Worm (Caenorhabditis elegans): Measurements from ENCODE around the gene F46C8.8.

Gene F46C8.8

ce11 chrX:7512714-7513113 is 41.5 kb downstream of the F46C8.8 start:
- no peak for TF ChIP-seq athp-1 (tag; optimal IDR thresholded peaks at IDR 0.05)
- TF ChIP-seq let-607 (tag; optimal IDR thresholded peaks at IDR 0.05) = no peak
- TF ChIP-seq somi-1 (GFP tag; optimal IDR thresholded peaks at IDR 0.05) = no peak
- no peak for TF ChIP-seq bed-1 (GFP tag; IDR thresholded peaks at IDR 0.05)
- no peak for TF ChIP-seq fkh-3 (tag; optimal IDR thresholded peaks at IDR 0.05)
- TF ChIP-seq ceh-27 (GFP tag; optimal IDR thresholded peaks at IDR 0.05) = no peak
- TF ChIP-seq repo-1 (tag; optimal IDR thresholded peaks at IDR 0.05) = no peak
- no peak for TF ChIP-seq mcd-1 (GFP tag; IDR thresholded peaks at IDR 0.05)
- TF ChIP-seq attf-3 (GFP tag; conservative IDR thresholded peaks at IDR 0.05) = no peak
- no peak for TF ChIP-seq zfh-2 (GFP tag; conservative IDR thresholded peaks at IDR 0.05)
- no peak for TF ChIP-seq dpff-1 (tag; optimal IDR thresholded peaks at IDR 0.05)
- no peak for TF ChIP-seq atf-7 (tag; optimal IDR thresholded peaks at IDR 0.05)
- no peak for TF ChIP-seq akir-1 (GFP tag; optimal IDR thresholded peaks at IDR 0.05)
- no peak for TF ChIP-seq tlf-1 (GFP tag; optimal IDR thresholded peaks at IDR 0.05)
- no peak for TF ChIP-seq hrde-1 (tag; optimal IDR thresholded peaks at IDR 0.05; ENCODE audit: borderline replicate concordance)
- no peak for TF ChIP-seq K12H6.12 (tag; optimal IDR thresholded peaks at IDR 0.05)
- no peak for TF ChIP-seq cebp-1 (GFP tag; IDR thresholded peaks at IDR 0.05)
- no peak for TF ChIP-seq cebp-1 (tag; optimal IDR thresholded peaks at IDR 0.05)
- TF ChIP-seq mxl-1 (tag; optimal IDR thresholded peaks at IDR 0.05) = no peak
- TF ChIP-seq snpc-4 (GFP tag; optimal IDR thresholded peaks at IDR 0.05) = no peak
- no peak for TF ChIP-seq snpc-4 (tag; optimal IDR thresholded peaks at IDR 0.05)
- no peak for TF ChIP-seq Y53F4B.3 (GFP tag; IDR thresholded peaks at IDR 0.05)

ce11 chrX:7507141-7507540 is 47.1 kb downstream of the F46C8.8 start:
- TF ChIP-seq F57C9.4 (tag; optimal IDR thresholded peaks at IDR 0.05) = no peak
- TF ChIP-seq snpc-3.4 (tag; optimal IDR thresholded peaks at IDR 0.05) = peak; percentile 52
- TF ChIP-seq ztf-25 (GFP tag; IDR thresholded peaks at IDR 0.05) = 0 out of 2 replicates have a peak, but pooled peaks have one; percentile 65
- peak; percentile 34; the same call in 1 of the 2 replicates for TF ChIP-seq D2030.7 (GFP tag; IDR thresholded peaks at IDR 0.05)
- peak; percentile 65 for TF ChIP-seq him-1 (tag; optimal IDR thresholded peaks at IDR 0.05)
- no peak for TF ChIP-seq lsl-1 (GFP tag; optimal IDR thresholded peaks at IDR 0.05)
- peak; percentile 36 for TF ChIP-seq hrde-1 (tag; optimal IDR thresholded peaks at IDR 0.05; ENCODE audit: borderline replicate concordance)
- peak; percentile 52 for TF ChIP-seq ztf-18 (tag; optimal IDR thresholded peaks at IDR 0.05)
- TF ChIP-seq tbp1 (GFP tag; optimal IDR thresholded peaks at IDR 0.05) = peak; percentile 90
- peak; percentile 45; the same call in 1 of the 2 replicates for TF ChIP-seq hmg-1.2 (GFP tag; IDR thresholded peaks at IDR 0.05)
- TF ChIP-seq hlh-12 (tag; optimal IDR thresholded peaks at IDR 0.05) = peak; percentile 68
- TF ChIP-seq pbrm-1 (GFP tag; IDR thresholded peaks at IDR 0.05) = peak; percentile 51; the same call in 1 of the 2 replicates
- TF ChIP-seq lin-26 (GFP tag; IDR thresholded peaks at IDR 0.05) = peak; percentile 88
- TF ChIP-seq B0261.1 (tag; optimal IDR thresholded peaks at IDR 0.05) = peak; percentile 70
- TF ChIP-seq attf-5 (GFP tag; optimal IDR thresholded peaks at IDR 0.05) = peak; percentile 7
- TF ChIP-seq athp-1 (tag; optimal IDR thresholded peaks at IDR 0.05) = no peak
- peak; percentile 47 for TF ChIP-seq T07F8.4 (tag; optimal IDR thresholded peaks at IDR 0.05)
- 0 out of 2 replicates have a peak, but pooled peaks have one; percentile 10 for TF ChIP-seq ztf-6 (GFP tag; IDR thresholded peaks at IDR 0.05)
- no peak for TF ChIP-seq chd-7 (tag; optimal IDR thresholded peaks at IDR 0.05)
- TF ChIP-seq attf-3 (GFP tag; conservative IDR thresholded peaks at IDR 0.05) = no peak
- peak; percentile 29 for TF ChIP-seq unc-130 (GFP tag; optimal IDR thresholded peaks at IDR 0.05)
- peak; percentile 79 for TF ChIP-seq die-1 (tag; optimal IDR thresholded peaks at IDR 0.05)
- peak; percentile 61 for TF ChIP-seq mxl-1 (tag; optimal IDR thresholded peaks at IDR 0.05)
- no peak for TF ChIP-seq dpl-1 (GFP tag; optimal IDR thresholded peaks at IDR 0.05)
- peak; percentile 51 for TF ChIP-seq ZK185.1 (tag; optimal IDR thresholded peaks at IDR 0.05; ENCODE audit: poor library complexity, severe bottlenecking)
- no peak for TF ChIP-seq tbx-9 (tag; optimal IDR thresholded peaks at IDR 0.05; ENCODE audit: borderline replicate concordance)
- no peak for TF ChIP-seq F22D6.2 (tag; optimal IDR thresholded peaks at IDR 0.05)
- TF ChIP-seq ceh-58 (GFP tag; IDR thresholded peaks at IDR 0.05) = no peak
- no peak for TF ChIP-seq zim-3 (tag; optimal IDR thresholded peaks at IDR 0.05)
- TF ChIP-seq rec-8 (tag; optimal IDR thresholded peaks at IDR 0.05) = peak; percentile 47 to 51

All from whole organism, young adult.